Worm (Caenorhabditis elegans) whole organism, late embryonic: Measurements from ENCODE around the gene F19B10.2.
A peak's percentile ranks its signal among the peaks of the same experiment; 100 is the strongest.

Experiments used
- C08G9.2 ChIP-seq: sonication (generic microtip); optimal IDR thresholded peaks from 2 replicates; lab custom pipeline; 2016; ENCODE audit warnings: mild to moderate bottlenecking, missing genetic modification characterization, moderate library complexity, missing compliant biosample characterization
- K02D7.2 ChIP-seq: sonication (generic microtip); optimal IDR thresholded peaks from 2 replicates; lab custom pipeline; 2017; ENCODE audit warnings: mild to moderate bottlenecking, missing genetic modification characterization, missing compliant biosample characterization
- T23F11.4 ChIP-seq: fragments of 200-800 bp; sonication (Bioruptor generic); optimal IDR thresholded peaks from 2 replicates; lab custom pipeline; 2018; ENCODE audit warnings: mild to moderate bottlenecking, missing genetic modification characterization, missing compliant biosample characterization
- ceh-2 ChIP-seq: sonication (generic microtip); optimal IDR thresholded peaks from 2 replicates; lab custom pipeline; 2016; ENCODE audit warnings: missing genotype, missing genetic modification characterization, missing compliant biosample characterization
- ceh-22 ChIP-seq: sonication (generic microtip); optimal IDR thresholded peaks from 2 replicates; lab custom pipeline; 2017; ENCODE audit warnings: missing biosample characterization, missing genetic modification characterization
- ceh-24 ChIP-seq: sonication (generic microtip); optimal IDR thresholded peaks from 2 replicates; lab custom pipeline; 2016; ENCODE audit warnings: mild to moderate bottlenecking, missing genetic modification characterization, missing compliant biosample characterization
- ceh-31 ChIP-seq: sonication (generic microtip); optimal IDR thresholded peaks from 2 replicates; lab custom pipeline; 2016; ENCODE audit warnings: missing genetic modification characterization, missing compliant biosample characterization
- ceh-45 ChIP-seq: fragments of 200-800 bp; sonication (Bioruptor generic); IDR thresholded peaks from 2 replicates; pipeline ENCODE4 v1.3.6; 2022; ENCODE audit warnings: missing genetic modification reagents, missing genetic modification characterization, missing compliant biosample characterization
- ceh-9 ChIP-seq: sonication (generic microtip); optimal IDR thresholded peaks from 2 replicates; lab custom pipeline; 2016; ENCODE audit warnings: mild to moderate bottlenecking, missing genetic modification characterization, inconsistent platforms, missing compliant biosample characterization
- che-1 ChIP-seq: sonication (generic microtip); optimal IDR thresholded peaks from 2 replicates; lab custom pipeline; 2016; ENCODE audit warnings: mild to moderate bottlenecking, missing genetic modification characterization, missing compliant biosample characterization
- dmd-4 ChIP-seq: sonication (generic microtip); optimal IDR thresholded peaks from 2 replicates; lab custom pipeline; 2016; ENCODE audit warnings: borderline replicate concordance, missing genetic modification characterization, missing compliant biosample characterization
- dve-1 ChIP-seq: sonication (generic microtip); optimal IDR thresholded peaks from 2 replicates; lab custom pipeline; 2017; ENCODE audit warnings: antibody characterized with exemption, mild to moderate bottlenecking, missing genetic modification characterization, missing compliant biosample characterization
- elt-2 ChIP-seq: sonication (generic microtip); optimal IDR thresholded peaks from 2 replicates; lab custom pipeline; 2016; ENCODE audit warnings: missing genetic modification reagents, missing genetic modification characterization, missing compliant biosample characterization
- ets-4 ChIP-seq: sonication (generic microtip); optimal IDR thresholded peaks from 2 replicates; lab custom pipeline; 2016; ENCODE audit warnings: missing genetic modification characterization, missing compliant biosample characterization
- eyg-1 ChIP-seq: sonication (generic microtip); optimal IDR thresholded peaks from 2 replicates; lab custom pipeline; 2016; ENCODE audit warnings: missing genotype, missing genetic modification characterization, missing compliant biosample characterization
- fax-1 ChIP-seq: sonication (generic microtip); optimal IDR thresholded peaks from 2 replicates; lab custom pipeline; 2016; ENCODE audit warnings: missing genotype, missing genetic modification characterization, missing compliant biosample characterization
- fkh-10 ChIP-seq: fragments of 150-350 bp; optimal IDR thresholded peaks from 2 replicates; lab custom pipeline; 2014; ENCODE audit warnings: missing biosample characterization, missing genetic modification reagents, missing genetic modification characterization
- hlh-13 ChIP-seq: fragments of 200-800 bp; sonication (Bioruptor generic); optimal IDR thresholded peaks from 2 replicates; lab custom pipeline; 2018; ENCODE audit warnings: mild to moderate bottlenecking, missing genetic modification characterization, missing compliant biosample characterization
- hlh-30 ChIP-seq: sonication (generic microtip); optimal IDR thresholded peaks from 2 replicates; lab custom pipeline; 2017; ENCODE audit warnings: antibody characterized with exemption, missing genetic modification characterization, missing compliant biosample characterization; ENCODE audit not compliant: insufficient read depth
- hlh-6 ChIP-seq: sonication (generic microtip); optimal IDR thresholded peaks from 2 replicates; lab custom pipeline; 2016; ENCODE audit warnings: missing genotype, missing genetic modification characterization, missing compliant biosample characterization
- hlh-8 ChIP-seq: sonication (generic microtip); optimal IDR thresholded peaks from 2 replicates; lab custom pipeline; 2016; ENCODE audit warnings: missing genotype, missing genetic modification characterization, missing compliant biosample characterization
- lin-11 ChIP-seq: fragments of 200-800 bp; sonication (Bioruptor generic); optimal IDR thresholded peaks from 2 replicates; lab custom pipeline; 2018; ENCODE audit warnings: mild to moderate bottlenecking, missing genetic modification characterization, missing compliant biosample characterization
- nfya-1 ChIP-seq: sonication (generic microtip); optimal IDR thresholded peaks from 2 replicates; lab custom pipeline; 2017; ENCODE audit warnings: missing genetic modification characterization, mild to moderate bottlenecking, missing compliant biosample characterization, antibody characterized with exemption, moderate library complexity
- nhr-232 ChIP-seq: sonication (generic microtip); optimal IDR thresholded peaks from 2 replicates; lab custom pipeline; 2016; ENCODE audit warnings: missing genetic modification characterization, missing compliant biosample characterization
- npax-4 ChIP-seq: sonication (generic microtip); optimal IDR thresholded peaks from 2 replicates; lab custom pipeline; 2016; ENCODE audit warnings: missing genetic modification characterization, missing compliant biosample characterization
- pag-3 ChIP-seq: sonication (generic microtip); optimal IDR thresholded peaks from 2 replicates; lab custom pipeline; 2016; ENCODE audit warnings: missing compliant biosample characterization, missing genetic modification characterization, borderline replicate concordance
- pha-4 ChIP-seq: fragments of 150-350 bp; optimal IDR thresholded peaks from 2 replicates; lab custom pipeline; 2018; ENCODE audit warnings: missing biosample characterization, missing genetic modification reagents, missing genetic modification characterization
- pros-1 ChIP-seq: fragments of 150-350 bp; optimal IDR thresholded peaks from 2 replicates; lab custom pipeline; 2014; ENCODE audit warnings: missing biosample characterization, missing genetic modification reagents, missing genetic modification characterization
- sdc-2 ChIP-seq: sonication (generic microtip); optimal IDR thresholded peaks from 2 replicates; lab custom pipeline; 2016; ENCODE audit warnings: missing genotype, missing genetic modification characterization, missing compliant biosample characterization
- sox-4 ChIP-seq: sonication (generic microtip); optimal IDR thresholded peaks from 2 replicates; lab custom pipeline; 2017; ENCODE audit warnings: mild to moderate bottlenecking, missing genetic modification characterization, inconsistent platforms, missing compliant biosample characterization
- syd-9 ChIP-seq: sonication (generic microtip); optimal IDR thresholded peaks from 2 replicates; lab custom pipeline; 2016; ENCODE audit warnings: mild to moderate bottlenecking, missing genetic modification characterization, moderate library complexity, missing compliant biosample characterization
- tbx-2 ChIP-seq: sonication (generic microtip); optimal IDR thresholded peaks from 2 replicates; lab custom pipeline; 2016; ENCODE audit warnings: missing genetic modification characterization, missing compliant biosample characterization
- tbx-7 ChIP-seq: sonication (generic microtip); optimal IDR thresholded peaks from 2 replicates; lab custom pipeline; 2016; ENCODE audit warnings: missing genotype, missing genetic modification characterization, missing compliant biosample characterization
- unc-42 ChIP-seq: sonication (generic microtip); optimal IDR thresholded peaks from 2 replicates; lab custom pipeline; 2016; ENCODE audit warnings: missing genotype, missing genetic modification characterization, missing compliant biosample characterization
- unc-55 ChIP-seq: sonication (generic microtip); optimal IDR thresholded peaks from 2 replicates; lab custom pipeline; 2017; ENCODE audit warnings: missing biosample characterization, missing genetic modification reagents, missing genetic modification characterization
- unc-86 ChIP-seq: sonication (generic microtip); optimal IDR thresholded peaks from 2 replicates; lab custom pipeline; 2016; ENCODE audit warnings: missing genetic modification characterization, missing compliant biosample characterization
- zip-5 ChIP-seq: sonication (generic microtip); optimal IDR thresholded peaks from 2 replicates; lab custom pipeline; 2016; ENCODE audit warnings: missing genetic modification characterization, missing compliant biosample characterization

F19B10.2 gene

DNA sequence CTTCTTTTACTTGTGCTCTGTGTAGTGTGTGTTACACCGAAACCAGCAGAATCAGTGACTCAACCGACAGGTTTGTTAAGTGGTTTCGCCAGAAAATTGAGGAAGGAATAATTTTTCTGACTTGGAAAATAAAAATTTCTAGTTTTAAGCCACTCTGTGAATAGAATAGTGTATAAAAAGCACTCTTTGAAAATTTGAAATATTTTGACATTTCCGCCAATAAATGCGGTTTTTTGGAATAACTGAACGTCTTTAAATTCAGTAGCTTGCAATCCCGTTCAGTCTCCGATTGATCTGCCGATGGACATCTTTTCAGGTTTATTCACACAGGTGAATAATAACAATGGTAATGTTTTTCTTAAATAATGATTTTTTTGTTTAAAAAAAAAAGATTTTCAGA lies 10.8 kb upstream of the F19B10.2 start, which contains the start of gene F19B10.3:
Gene F19B10.3, plus strand, starts transcription at position 301 of the 400 bp plus-strand sequence.
- no peak for TF ChIP-seq T23F11.4 (GFP tag; lab: Kevin White, UChicago)
- TF ChIP-seq unc-42 (tag; lab: Kevin White, UChicago) = no peak
- TF ChIP-seq pag-3 (tag; lab: Kevin White, UChicago) = no peak
- no peak for TF ChIP-seq unc-55 (GFP tag; lab: Kevin White, UChicago)
- TF ChIP-seq C08G9.2 (tag; lab: Kevin White, UChicago) = no peak
- TF ChIP-seq nhr-232 = no peak
- TF ChIP-seq eyg-1 = no peak
- no peak for TF ChIP-seq pha-4 (tag; lab: Kevin White, UChicago)
- TF ChIP-seq che-1 (tag; lab: Kevin White, UChicago) = no peak
- no peak for TF ChIP-seq fkh-10
- no peak for TF ChIP-seq hlh-8 (tag; lab: Kevin White, UChicago)

DNA sequence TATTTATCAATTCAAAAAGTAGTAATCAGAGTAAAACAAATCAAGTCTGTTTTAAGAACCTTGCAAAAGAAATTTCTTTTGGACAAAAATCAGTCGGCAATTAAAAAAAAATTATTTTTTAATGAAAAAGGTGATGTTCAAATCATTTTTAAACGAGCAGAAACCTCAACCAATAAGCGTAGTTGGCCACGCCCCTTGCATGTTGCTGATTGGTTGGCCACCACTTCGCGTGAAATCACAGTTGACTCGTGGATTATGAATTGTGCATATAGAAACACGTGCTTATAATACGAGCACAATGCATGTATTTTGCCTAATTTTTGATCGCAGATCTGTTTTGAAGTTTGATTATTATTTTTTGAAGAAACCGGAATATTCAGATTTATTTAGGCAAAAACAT lies 10.1 kb upstream of the F19B10.2 start:
- no peak for TF ChIP-seq ceh-24 (tag; lab: Kevin White, UChicago)
- no peak for TF ChIP-seq unc-42 (tag; lab: Kevin White, UChicago)
- peak; percentile 64 for TF ChIP-seq nfya-1 (tag; lab: Kevin White, UChicago)
- no peak for TF ChIP-seq sox-4
- TF ChIP-seq elt-2 = no peak

DNA sequence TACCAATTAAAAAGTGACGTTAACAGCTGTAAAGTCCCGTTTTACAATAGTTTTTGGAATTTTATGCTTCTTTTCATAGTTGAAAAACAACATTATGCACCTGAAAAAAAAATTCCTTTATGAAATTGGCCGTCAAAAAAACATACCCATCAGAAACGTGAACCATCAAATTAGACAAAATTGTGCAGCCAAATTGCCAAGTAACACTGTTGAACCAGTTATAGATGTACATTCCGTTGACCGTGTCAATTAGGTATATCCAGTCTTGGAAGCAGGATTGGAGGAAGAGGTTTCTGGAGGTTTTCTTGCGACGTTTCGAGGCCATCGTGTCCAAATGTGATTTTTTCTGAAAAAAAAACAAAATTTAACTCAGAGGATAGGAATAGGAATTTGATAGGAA lies 6.0 kb upstream of the F19B10.2 start, which contains the start of gene srx-97:
Gene srx-97, minus strand, starts transcription at position 101 of the 400 bp plus-strand sequence.
- TF ChIP-seq syd-9 = no peak
- no peak for TF ChIP-seq npax-4 (tag; lab: Kevin White, UChicago)
- no peak for TF ChIP-seq fkh-10
- no peak for TF ChIP-seq ceh-31 (tag; lab: Kevin White, UChicago)
- no peak for TF ChIP-seq ets-4 (tag; lab: Kevin White, UChicago)
- TF ChIP-seq T23F11.4 (GFP tag; lab: Kevin White, UChicago) = no peak
- no peak for TF ChIP-seq unc-86
- no peak for TF ChIP-seq nfya-1 (tag; lab: Kevin White, UChicago)
- TF ChIP-seq elt-2 = no peak
- no peak for TF ChIP-seq hlh-13 (GFP tag; lab: Kevin White, UChicago)
- no peak for TF ChIP-seq tbx-2 (tag; lab: Kevin White, UChicago)

DNA sequence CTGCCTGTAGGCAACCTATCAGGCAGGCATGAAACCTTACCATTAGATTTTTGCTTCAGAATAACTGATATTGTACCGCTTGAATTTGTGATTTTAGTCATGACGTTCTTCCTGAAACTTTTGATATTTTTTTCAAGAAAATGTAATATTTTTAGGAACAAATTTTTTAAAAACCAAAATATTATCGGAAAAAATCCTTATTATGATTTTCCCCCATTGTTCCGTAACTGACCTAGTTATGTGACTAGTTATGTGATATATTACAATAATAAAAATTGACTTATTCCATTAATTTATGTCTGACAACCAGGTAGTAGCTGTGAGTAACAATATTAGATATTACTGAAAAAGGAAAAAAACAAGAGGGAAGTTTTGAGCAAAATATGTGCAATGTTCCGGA lies 4.3 kb upstream of the F19B10.2 start, which contains the start of gene srx-98:
Gene srx-98, minus strand, starts transcription at position 101 of the 400 bp plus-strand sequence.
- TF ChIP-seq ceh-24 (tag; lab: Kevin White, UChicago) = no peak
- no peak for TF ChIP-seq ceh-2 (tag; lab: Kevin White, UChicago)
- no peak for TF ChIP-seq sox-4
- TF ChIP-seq sdc-2 (tag; lab: Kevin White, UChicago) = no peak
- no peak for TF ChIP-seq tbx-7
- TF ChIP-seq ceh-9 (tag; lab: Kevin White, UChicago) = no peak
- no peak for TF ChIP-seq dmd-4 (tag; lab: Kevin White, UChicago)
- TF ChIP-seq tbx-2 (tag; lab: Kevin White, UChicago) = no peak
- TF ChIP-seq ceh-45 (GFP tag; lab: Robert Waterston, UW) = no peak

DNA sequence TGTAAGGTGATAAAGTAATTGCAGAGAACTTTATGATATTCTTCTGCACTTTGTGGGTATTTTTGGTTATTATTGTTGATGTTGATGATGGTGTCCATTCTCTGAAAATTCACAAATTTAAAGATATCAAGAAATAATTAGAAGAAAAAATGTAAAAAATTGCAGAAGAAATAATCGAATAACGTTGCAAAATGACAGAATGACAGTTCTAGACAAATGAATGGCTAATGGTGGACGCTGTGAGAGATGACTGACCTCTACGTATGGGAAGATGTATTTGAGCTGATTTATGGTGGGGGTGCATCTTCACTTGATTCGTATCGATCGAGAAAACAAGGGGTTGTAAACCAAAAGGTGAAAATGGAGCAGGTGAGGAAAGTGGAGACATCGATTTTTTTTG lies 1.8 kb upstream of the F19B10.2 start, which contains the start of gene sea-1:
Gene sea-1, minus strand, starts transcription at position 101 of the 400 bp plus-strand sequence.
- no peak for TF ChIP-seq fax-1
- no peak for TF ChIP-seq dve-1 (tag; lab: Kevin White, UChicago)
- no peak for TF ChIP-seq eyg-1
- no peak for TF ChIP-seq ceh-31 (tag; lab: Kevin White, UChicago)
- TF ChIP-seq hlh-30 (tag; lab: Kevin White, UChicago) = no peak
- no peak for TF ChIP-seq pros-1 (tag; lab: Kevin White, UChicago)
- TF ChIP-seq hlh-6 (tag; lab: Kevin White, UChicago) = no peak
- no peak for TF ChIP-seq nfya-1 (tag; lab: Kevin White, UChicago)
- TF ChIP-seq K02D7.2 (tag; lab: Kevin White, UChicago) = no peak
- no peak for TF ChIP-seq sox-4
- no peak for TF ChIP-seq zip-5 (tag; lab: Kevin White, UChicago)
- no peak for TF ChIP-seq T23F11.4 (GFP tag; lab: Kevin White, UChicago)
- TF ChIP-seq hlh-8 (tag; lab: Kevin White, UChicago) = no peak
- TF ChIP-seq ceh-22 (tag; lab: Kevin White, UChicago) = no peak
- no peak for TF ChIP-seq ceh-9 (tag; lab: Kevin White, UChicago)
- no peak for TF ChIP-seq nhr-232
- TF ChIP-seq hlh-13 (GFP tag; lab: Kevin White, UChicago) = no peak
- TF ChIP-seq lin-11 (tag; lab: Kevin White, UChicago) = no peak
- no peak for TF ChIP-seq fkh-10
- no peak for TF ChIP-seq npax-4 (tag; lab: Kevin White, UChicago)
